Worm (Caenorhabditis elegans) whole organism, L3 larva: ENCODE measurements around the gene col-148.

Source experiments
- R02D3.7 ChIP-seq: fragments of 150-350 bp; optimal IDR thresholded peaks from 2 replicates; lab custom pipeline; 2014; ENCODE audit warnings: missing biosample characterization, missing genetic modification characterization
- ZK546.5 ChIP-seq: sonication (generic microtip); optimal IDR thresholded peaks from 2 replicates; lab custom pipeline; 2017; ENCODE audit warnings: missing biosample characterization, missing genetic modification characterization
- ceh-82 ChIP-seq: fragments of 150-350 bp; optimal IDR thresholded peaks from 2 replicates; lab custom pipeline; 2014; ENCODE audit warnings: missing biosample characterization, missing genetic modification characterization
- ceh-9 ChIP-seq: sonication (generic microtip); optimal IDR thresholded peaks from 2 replicates; lab custom pipeline; 2018; ENCODE audit warnings: missing biosample characterization, missing genetic modification characterization
- daf-12 ChIP-seq: fragments of 150-350 bp; optimal IDR thresholded peaks from 2 replicates; lab custom pipeline; 2014; ENCODE audit warnings: missing biosample characterization, missing genetic modification reagents, missing genetic modification characterization
- egl-27 ChIP-seq: sonication (generic microtip); optimal IDR thresholded peaks from 4 replicates; lab custom pipeline; 2017; ENCODE audit warnings: missing biosample characterization, missing genetic modification reagents, missing genetic modification characterization
- elt-2 ChIP-seq: sonication (generic microtip); optimal IDR thresholded peaks from 2 replicates; lab custom pipeline; 2016; ENCODE audit warnings: missing genetic modification reagents, mild to moderate bottlenecking, missing genetic modification characterization, missing compliant biosample characterization
- eor-1 ChIP-seq, 2 experiments: fragments of 150-350 bp; optimal IDR thresholded peaks; 2 replicates each; lab custom pipeline; 2014 to 2018; ENCODE audit warnings: missing biosample characterization in 2 of 2, missing genetic modification characterization in 2 of 2
- fkh-10 ChIP-seq: sonication (generic microtip); optimal IDR thresholded peaks from 2 replicates; lab custom pipeline; 2017; ENCODE audit warnings: missing biosample characterization, missing genetic modification reagents, missing genetic modification characterization
- fkh-2 ChIP-seq: fragments of 150-350 bp; optimal IDR thresholded peaks from 2 replicates; lab custom pipeline; 2014; ENCODE audit warnings: missing biosample characterization, missing genetic modification reagents, missing genetic modification characterization
- fos-1 ChIP-seq: fragments of 150-350 bp; optimal IDR thresholded peaks from 2 replicates; lab custom pipeline; 2014; ENCODE audit warnings: missing biosample characterization, missing genetic modification characterization
- jun-1 ChIP-seq: fragments of 150-350 bp; optimal IDR thresholded peaks from 2 replicates; lab custom pipeline; 2014; ENCODE audit warnings: missing biosample characterization, missing genetic modification reagents, missing genetic modification characterization
- lin-15B ChIP-seq: fragments of 150-350 bp; optimal IDR thresholded peaks from 2 replicates; lab custom pipeline; 2014; ENCODE audit warnings: missing biosample characterization, missing genetic modification characterization
- mml-1 ChIP-seq: fragments of 150-350 bp; sonication (generic microtip); optimal IDR thresholded peaks from 3 replicates; lab custom pipeline; 2014; ENCODE audit warnings: missing biosample characterization, missing genetic modification characterization
- nhr-23 ChIP-seq: fragments of 150-350 bp; optimal IDR thresholded peaks from 2 replicates; lab custom pipeline; 2014; ENCODE audit warnings: missing biosample characterization, missing genetic modification reagents, missing genetic modification characterization
- nhr-237 ChIP-seq: fragments of 150-350 bp; optimal IDR thresholded peaks from 2 replicates; lab custom pipeline; 2014; ENCODE audit warnings: missing biosample characterization, missing genetic modification characterization
- nhr-67 ChIP-seq: fragments of 150-350 bp; optimal IDR thresholded peaks from 2 replicates; lab custom pipeline; 2014; ENCODE audit warnings: missing biosample characterization, missing genetic modification characterization
- nhr-76 ChIP-seq: fragments of 150-350 bp; sonication (generic microtip); optimal IDR thresholded peaks from 5 replicates; lab custom pipeline; 2014; ENCODE audit warnings: missing biosample characterization, missing genetic modification characterization
- nhr-77 ChIP-seq: fragments of 150-350 bp; optimal IDR thresholded peaks from 2 replicates; lab custom pipeline; 2014; ENCODE audit warnings: missing biosample characterization, missing genetic modification characterization
- pha-4 ChIP-seq: fragments of 150-350 bp; optimal IDR thresholded peaks from 2 replicates; lab custom pipeline; 2014; ENCODE audit warnings: missing biosample characterization, missing genetic modification reagents, missing genetic modification characterization
- pqm-1 ChIP-seq: fragments of 150-350 bp; optimal IDR thresholded peaks from 2 replicates; lab custom pipeline; 2017; ENCODE audit warnings: missing biosample characterization, missing genetic modification characterization, inconsistent platforms
- sea-2 ChIP-seq: fragments of 150-350 bp; sonication (generic microtip); optimal IDR thresholded peaks from 4 replicates; lab custom pipeline; 2014; ENCODE audit warnings: missing biosample characterization, missing genetic modification reagents, missing genetic modification characterization
- skn-1 ChIP-seq: fragments of 150-350 bp; optimal IDR thresholded peaks from 2 replicates; lab custom pipeline; 2014; ENCODE audit warnings: missing biosample characterization, missing genetic modification characterization
- tbx-2 ChIP-seq: sonication (generic microtip); optimal IDR thresholded peaks from 2 replicates; lab custom pipeline; 2016; ENCODE audit warnings: mild to moderate bottlenecking, missing genetic modification characterization, missing compliant biosample characterization
- unc-39 ChIP-seq: sonication (generic microtip); optimal IDR thresholded peaks from 4 replicates; lab custom pipeline; 2017; ENCODE audit warnings: missing biosample characterization, missing genetic modification characterization
- unc-62 ChIP-seq: fragments of 150-350 bp; sonication (generic microtip); optimal IDR thresholded peaks from 4 replicates; lab custom pipeline; 2014; ENCODE audit warnings: missing biosample characterization, missing genetic modification reagents, missing genetic modification characterization
- zag-1 ChIP-seq: fragments of 150-350 bp; optimal IDR thresholded peaks from 2 replicates; lab custom pipeline; 2014; ENCODE audit warnings: missing biosample characterization, missing genetic modification characterization
- ztf-11 ChIP-seq: fragments of 150-350 bp; optimal IDR thresholded peaks from 2 replicates; lab custom pipeline; 2014; ENCODE audit warnings: missing biosample characterization, missing genetic modification characterization

col-148 gene

ce11 chrV:10280112-10280511 lies 38.6 kb downstream of the col-148 start:
- TF ChIP-seq elt-2 (peak; percentile 89), pqm-1 (tag; lab: Kevin White, UChicago) (peak; percentile 85), jun-1 (tag; lab: Kevin White, UChicago) (peak; percentile 37), fos-1 (tag; lab: Kevin White, UChicago) (peak; percentile 23), ceh-82 (no peak), skn-1 (tag; lab: Kevin White, UChicago) (no peak), unc-39 (tag; lab: Kevin White, UChicago) (no peak), pha-4 (tag; lab: Kevin White, UChicago) (peak; percentile 34)

ce11 chrV:10281374-10281773 lies 39.8 kb downstream of the col-148 start, which contains the start of gene lys-2:
Gene lys-2 (minus strand): TSS chrV:10281474.
- peak; percentile 24 for TF ChIP-seq jun-1 (tag; lab: Kevin White, UChicago)
- TF ChIP-seq pha-4 (tag; lab: Kevin White, UChicago) = peak; percentile 20
- no peak for TF ChIP-seq fkh-10
- TF ChIP-seq skn-1 (tag; lab: Kevin White, UChicago) = peak; percentile 8
- peak; percentile 84 for TF ChIP-seq elt-2
- TF ChIP-seq lin-15B (tag; lab: Kevin White, UChicago) = no peak
- TF ChIP-seq pqm-1 (tag; lab: Kevin White, UChicago) = peak; percentile 95

- TF ChIP-seq egl-27 (no peak), mml-1 (tag; lab: Kevin White, UChicago) (no peak), pqm-1 (tag; lab: Kevin White, UChicago) (peak; percentile 19)
These were observed 41.9 kb downstream of the col-148 start, which contains the start of gene lys-3 for ce11 chrV:10283444-10283843. Gene lys-3 (minus strand): TSS chrV:10283544.

DNA sequence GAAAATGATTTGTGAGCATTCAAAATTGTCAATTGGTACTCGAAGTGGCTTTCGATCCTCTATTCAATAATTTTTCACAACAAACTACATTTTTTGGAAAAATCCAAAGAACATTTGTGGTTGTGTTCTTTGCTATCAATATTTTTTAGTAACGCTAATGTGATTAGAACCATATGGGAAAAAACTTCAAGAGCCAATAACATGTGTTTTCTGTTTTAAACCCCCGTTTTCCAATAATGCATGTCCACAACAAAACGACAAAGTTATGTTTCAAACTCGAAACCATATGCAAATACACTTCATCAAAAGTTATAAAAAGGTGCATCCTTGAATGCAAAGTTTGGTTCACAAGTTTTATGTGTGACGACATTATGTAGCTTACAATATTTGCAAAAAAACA lies 44.3 kb downstream of the col-148 start:
- TF ChIP-seq mml-1 (tag; lab: Kevin White, UChicago) = no peak
- TF ChIP-seq jun-1 (tag; lab: Kevin White, UChicago) = no peak
- TF ChIP-seq ceh-82 = no peak
- no peak for TF ChIP-seq ZK546.5
- TF ChIP-seq nhr-77 (tag; lab: Kevin White, UChicago) = no peak
- no peak for TF ChIP-seq lin-15B (tag; lab: Kevin White, UChicago)
- no peak for TF ChIP-seq ceh-9 (tag; lab: Kevin White, UChicago)
- TF ChIP-seq nhr-76 (tag; lab: Kevin White, UChicago) = no peak
- TF ChIP-seq fos-1 (tag; lab: Kevin White, UChicago) = no peak
- TF ChIP-seq, all 47 proteins: peak for 0

ce11 chrV:10287260-10287659 lies 45.7 kb downstream of the col-148 start, which contains the start of gene B0024.3:
Gene B0024.3 (plus strand): TSS chrV:10287560.
- TF ChIP-seq unc-39 (tag; lab: Kevin White, UChicago) = no peak
- no peak for TF ChIP-seq pqm-1 (tag; lab: Kevin White, UChicago)
- no peak for TF ChIP-seq egl-27
- TF ChIP-seq mml-1 (tag; lab: Kevin White, UChicago) = no peak
- no peak for TF ChIP-seq jun-1 (tag; lab: Kevin White, UChicago)
- no peak for TF ChIP-seq tbx-2 (tag; lab: Kevin White, UChicago)
- TF ChIP-seq fkh-2 = no peak
- TF ChIP-seq nhr-67 (tag; lab: Kevin White, UChicago) = no peak
- TF ChIP-seq nhr-237 = no peak
- no peak for TF ChIP-seq nhr-77 (tag; lab: Kevin White, UChicago)
- no peak for TF ChIP-seq lin-15B (tag; lab: Kevin White, UChicago)
- no peak for TF ChIP-seq elt-2
- TF ChIP-seq ceh-82 = no peak
- no peak for TF ChIP-seq zag-1 (tag; lab: Kevin White, UChicago)
- TF ChIP-seq R02D3.7 (tag; lab: Kevin White, UChicago) = no peak
- no peak for TF ChIP-seq daf-12 (tag; lab: Kevin White, UChicago)

ce11 chrV:10289743-10290142 lies 48.2 kb downstream of the col-148 start, which contains the start of gene B0024.15:
Gene B0024.15 (plus strand): TSS chrV:10290043.
- TF ChIP-seq egl-27 (no peak), sea-2 (GFP tag; lab: Kevin White, UChicago) (no peak), unc-62 (no peak), nhr-23 (tag; lab: Kevin White, UChicago) (no peak), nhr-76 (tag; lab: Kevin White, UChicago) (no peak), nhr-67 (tag; lab: Kevin White, UChicago) (no peak), jun-1 (tag; lab: Kevin White, UChicago) (no peak), ztf-11 (no peak)
- TF ChIP-seq, all 47 proteins: peak for 0

DNA sequence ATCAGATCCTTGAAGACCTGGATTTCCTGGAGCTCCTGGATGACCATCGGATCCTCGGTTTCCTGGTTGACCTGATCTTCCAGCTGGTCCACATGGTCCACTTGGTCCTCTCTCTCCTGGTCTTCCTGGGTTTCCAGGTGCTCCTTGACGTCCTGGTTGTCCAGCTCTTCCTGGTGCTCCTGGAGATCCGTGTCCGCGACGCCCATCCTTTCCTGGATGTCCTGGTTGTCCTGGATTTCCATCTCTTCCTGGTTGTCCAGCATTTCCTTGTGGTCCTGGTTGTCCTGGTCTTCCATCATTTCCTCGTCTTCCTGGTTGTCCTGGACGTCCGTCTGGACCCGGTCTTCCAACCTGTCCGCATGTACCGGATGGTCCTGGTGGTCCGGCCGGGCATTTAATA lies 50.3 kb downstream of the col-148 start:
- no peak for TF ChIP-seq ceh-9 (tag; lab: Kevin White, UChicago)
- no peak for TF ChIP-seq fos-1 (tag; lab: Kevin White, UChicago)
- no peak for TF ChIP-seq eor-1 (tag; optimal IDR thresholded peaks at IDR 0.05; lab: Kevin White, UChicago)
- no peak for TF ChIP-seq daf-12 (tag; lab: Kevin White, UChicago)
- no peak for TF ChIP-seq ztf-11
- TF ChIP-seq mml-1 (tag; lab: Kevin White, UChicago) = no peak
